Fruit fly (Drosophila melanogaster) whole organism, embryonic: Measurements from ENCODE around the gene CG43333.

ENCODE experiments used
- Abd-B ChIP-seq: fragments of 200-800 bp; sonication (Bioruptor generic); optimal IDR thresholded peaks from 2 replicates; lab custom pipeline; 2018; ENCODE audit warnings: missing biosample characterization, mild to moderate bottlenecking, missing genetic modification characterization, moderate library complexity
- Adf1 ChIP-seq: fragments of 200-800 bp; sonication (Bioruptor generic); IDR thresholded peaks from 2 replicates; pipeline ENCODE4 v1.3.6; 2022; ENCODE audit warnings: missing biosample characterization, missing genetic modification characterization
- Aef1 ChIP-seq: fragments of 200-800 bp; sonication (Bioruptor generic); IDR thresholded peaks from 3 replicates; pipeline ENCODE4 v1.3.6; 2022; ENCODE audit warnings: missing biosample characterization, missing genetic modification characterization
- Antp ChIP-seq: fragments of 200-800 bp; sonication (Bioruptor generic); optimal IDR thresholded peaks from 3 replicates; lab custom pipeline; 2016; ENCODE audit warnings: missing biosample characterization, missing genetic modification characterization
- CG11398 ChIP-seq: fragments of 200-800 bp; sonication (Bioruptor generic); optimal IDR thresholded peaks from 2 replicates; lab custom pipeline; 2016; ENCODE audit warnings: missing biosample characterization, missing genetic modification characterization
- CG12236 ChIP-seq: fragments of 200-800 bp; sonication (Bioruptor generic); optimal IDR thresholded peaks from 2 replicates; lab custom pipeline; 2016; ENCODE audit warnings: missing biosample characterization, missing genetic modification characterization
- CG12391 ChIP-seq: fragments of 200-800 bp; sonication (Bioruptor generic); optimal IDR thresholded peaks from 3 replicates; lab custom pipeline; 2018; ENCODE audit warnings: missing biosample characterization, mild to moderate bottlenecking, missing genetic modification characterization, moderate library complexity
- CG13287 ChIP-seq: fragments of 200-800 bp; sonication (Bioruptor generic); IDR thresholded peaks from 2 replicates; pipeline ENCODE4 v1.3.6; 2022; ENCODE audit warnings: missing biosample characterization, missing genetic modification characterization; ENCODE audit not compliant: partially characterized antibody
- CG13894 ChIP-seq: fragments of 200-800 bp; sonication (Bioruptor generic); optimal IDR thresholded peaks from 3 replicates; lab custom pipeline; 2018; ENCODE audit warnings: missing biosample characterization, mild to moderate bottlenecking, missing genetic modification characterization, moderate library complexity
- CG14965 ChIP-seq: fragments of 200-800 bp; sonication (Bioruptor generic); optimal IDR thresholded peaks from 2 replicates; lab custom pipeline; 2016; ENCODE audit warnings: missing biosample characterization, missing genetic modification characterization, borderline replicate concordance
- CG15269 ChIP-seq: fragments of 200-800 bp; sonication (Bioruptor generic); optimal IDR thresholded peaks from 2 replicates; lab custom pipeline; 2018; ENCODE audit warnings: missing biosample characterization, mild to moderate bottlenecking, missing genetic modification characterization, moderate library complexity
- CG2875 ChIP-seq: fragments of 200-800 bp; sonication (Bioruptor generic); optimal IDR thresholded peaks from 2 replicates; lab custom pipeline; 2017; ENCODE audit warnings: missing biosample characterization, mild to moderate bottlenecking, missing genetic modification characterization, missing genetic modification reagents
- CG30403 ChIP-seq: fragments of 200-800 bp; sonication (Bioruptor generic); optimal IDR thresholded peaks from 3 replicates; lab custom pipeline; 2016; ENCODE audit warnings: missing biosample characterization, missing genetic modification characterization
- CG3281 ChIP-seq: fragments of 200-800 bp; sonication (Bioruptor generic); optimal IDR thresholded peaks from 3 replicates; lab custom pipeline; 2017; ENCODE audit warnings: missing biosample characterization, mild to moderate bottlenecking, missing genetic modification characterization
- CG3407 ChIP-seq: fragments of 200-800 bp; sonication (Bioruptor generic); optimal IDR thresholded peaks from 2 replicates; lab custom pipeline; 2018; ENCODE audit warnings: missing biosample characterization, mild to moderate bottlenecking, missing genetic modification characterization
- CG3726 ChIP-seq: fragments of 200-800 bp; sonication (Bioruptor generic); IDR thresholded peaks from 3 replicates; pipeline ENCODE4, ENCODE4 v1.3.6; 2022; ENCODE audit warnings: missing biosample characterization, missing genetic modification characterization
- CG4854 ChIP-seq: fragments of 200-800 bp; sonication (Bioruptor generic); optimal IDR thresholded peaks from 2 replicates; lab custom pipeline; 2016; ENCODE audit warnings: missing biosample characterization, missing genetic modification characterization, inconsistent platforms
- CG7556 ChIP-seq: fragments of 200-800 bp; sonication (Bioruptor generic); optimal IDR thresholded peaks from 2 replicates; lab custom pipeline; 2017; ENCODE audit warnings: missing biosample characterization, mild to moderate bottlenecking, missing genetic modification characterization
- CG9609 ChIP-seq: fragments of 200-800 bp; sonication (Bioruptor generic); optimal IDR thresholded peaks from 3 replicates; lab custom pipeline; 2016; ENCODE audit warnings: missing biosample characterization, missing genetic modification characterization
- CoRest ChIP-seq: fragments of 200-800 bp; sonication (Bioruptor generic); optimal IDR thresholded peaks from 3 replicates; lab custom pipeline; 2018; ENCODE audit warnings: missing biosample characterization, mild to moderate bottlenecking, missing genetic modification characterization, moderate library complexity
- Deaf1 ChIP-seq: fragments of 200-800 bp; optimal IDR thresholded peaks from 3 replicates; lab custom pipeline; 2019; ENCODE audit warnings: missing biosample characterization, mild to moderate bottlenecking, missing genetic modification characterization, moderate library complexity
- E2f1 ChIP-seq: fragments of 200-800 bp; sonication (Bioruptor generic); IDR thresholded peaks from 2 replicates; pipeline ENCODE4 v1.3.6; 2022; ENCODE audit warnings: missing biosample characterization, missing genetic modification characterization
- ERR ChIP-seq: fragments of 200-800 bp; sonication (Bioruptor generic); optimal IDR thresholded peaks from 2 replicates; lab custom pipeline; 2016; ENCODE audit warnings: missing biosample characterization, missing genetic modification characterization
- HHEX ChIP-seq: fragments of 200-800 bp; sonication (Bioruptor generic); optimal IDR thresholded peaks from 3 replicates; lab custom pipeline; 2017; ENCODE audit warnings: missing biosample characterization, mild to moderate bottlenecking, missing genetic modification characterization, missing genetic modification reagents
- HLH54F ChIP-seq: fragments of 200-800 bp; sonication (Bioruptor generic); optimal IDR thresholded peaks from 3 replicates; lab custom pipeline; 2016; ENCODE audit warnings: missing biosample characterization, missing genetic modification characterization
- Med ChIP-seq: fragments of 200-800 bp; sonication (Bioruptor generic); peaks from one replicate; lab custom pipeline; 2016; ENCODE audit warnings: missing biosample characterization, missing genetic modification characterization, mild to moderate bottlenecking, inconsistent platforms, moderate library complexity
- Nf-YC ChIP-seq: fragments of 200-800 bp; optimal IDR thresholded peaks from 3 replicates; lab custom pipeline; 2019; ENCODE audit warnings: missing biosample characterization, mild to moderate bottlenecking, missing genetic modification characterization, moderate library complexity
- NfI ChIP-seq: fragments of 200-800 bp; sonication (Bioruptor generic); optimal IDR thresholded peaks from 3 replicates; lab custom pipeline; 2018; ENCODE audit warnings: missing biosample characterization, mild to moderate bottlenecking, missing genetic modification characterization, moderate library complexity
- Pdp1 ChIP-seq, 2 experiments: fragments of 200-800 bp; sonication (Bioruptor generic); optimal IDR thresholded peaks; 3 replicates each; lab custom pipeline; 2016; ENCODE audit warnings: missing biosample characterization in 2 of 2, missing genetic modification characterization in 2 of 2, mild to moderate bottlenecking in 1 of 2, moderate library complexity in 1 of 2
- Xbp1 ChIP-seq: fragments of 200-800 bp; sonication (Bioruptor generic); optimal IDR thresholded peaks from 3 replicates; lab custom pipeline; 2016; ENCODE audit warnings: missing biosample characterization, mild to moderate bottlenecking, missing genetic modification characterization
- abd-A ChIP-seq: fragments of 200-800 bp; sonication (Bioruptor generic); optimal IDR thresholded peaks from 3 replicates; lab custom pipeline; 2019; ENCODE audit warnings: missing biosample characterization, mild to moderate bottlenecking, missing genetic modification characterization, moderate library complexity
- chinmo ChIP-seq: fragments of 200-800 bp; sonication (Bioruptor generic); IDR thresholded peaks from 4 replicates; pipeline ENCODE4 v1.3.6; 2022; ENCODE audit warnings: missing biosample characterization, missing genetic modification characterization; ENCODE audit not compliant: partially characterized antibody
- crol ChIP-seq: fragments of 200-800 bp; sonication (Bioruptor generic); IDR thresholded peaks from 2 replicates; pipeline ENCODE4 v1.3.6; 2022; ENCODE audit warnings: missing biosample characterization, missing genetic modification characterization
- dimm ChIP-seq: fragments of 200-800 bp; sonication (Bioruptor generic); IDR thresholded peaks from 2 replicates; pipeline ENCODE4 v1.3.6; 2022; ENCODE audit warnings: missing biosample characterization, missing genetic modification characterization
- emc ChIP-seq: fragments of 200-800 bp; sonication (Bioruptor generic); optimal IDR thresholded peaks from 2 replicates; lab custom pipeline; 2016; ENCODE audit warnings: missing biosample characterization, missing genetic modification characterization
- ham ChIP-seq: fragments of 200-800 bp; sonication (Bioruptor generic); IDR thresholded peaks from 2 replicates; pipeline ENCODE4 v1.3.6; 2022; ENCODE audit warnings: missing biosample characterization, missing genetic modification characterization
- kni ChIP-seq: fragments of 200-800 bp; sonication (Bioruptor generic); optimal IDR thresholded peaks from 3 replicates; lab custom pipeline; 2017; ENCODE audit warnings: mild to moderate bottlenecking, missing biosample characterization, missing genetic modification reagents, missing genetic modification characterization
- run ChIP-seq: fragments of 200-800 bp; sonication (Bioruptor generic); optimal IDR thresholded peaks from 3 replicates; lab custom pipeline; 2018; ENCODE audit warnings: missing biosample characterization, mild to moderate bottlenecking, missing genetic modification characterization
- sima ChIP-seq: fragments of 200-800 bp; sonication (Bioruptor generic); optimal IDR thresholded peaks from 2 replicates; lab custom pipeline; 2016; ENCODE audit warnings: missing biosample characterization, missing genetic modification characterization
- sqz ChIP-seq: fragments of 200-800 bp; sonication (Bioruptor generic); optimal IDR thresholded peaks from 3 replicates; lab custom pipeline; 2018; ENCODE audit warnings: missing biosample characterization, mild to moderate bottlenecking, missing genetic modification characterization
- tin ChIP-seq: fragments of 200-800 bp; sonication (Bioruptor generic); optimal IDR thresholded peaks from 3 replicates; lab custom pipeline; 2016; ENCODE audit warnings: missing biosample characterization, missing genetic modification characterization
- tio ChIP-seq: fragments of 200-800 bp; sonication (Bioruptor generic); optimal IDR thresholded peaks from 2 replicates; lab custom pipeline; 2017; ENCODE audit warnings: missing biosample characterization, missing genetic modification characterization, inconsistent platforms
- tx ChIP-seq: fragments of 200-800 bp; sonication (Bioruptor generic); optimal IDR thresholded peaks from 2 replicates; lab custom pipeline; 2016; ENCODE audit warnings: missing biosample characterization, missing genetic modification characterization
- unc-4 ChIP-seq: fragments of 200-800 bp; sonication (Bioruptor generic); IDR thresholded peaks from 2 replicates; pipeline ENCODE4 v1.3.6; 2022; ENCODE audit warnings: missing biosample characterization, missing genetic modification characterization; ENCODE audit not compliant: partially characterized antibody
- wek ChIP-seq: fragments of 200-800 bp; sonication (Bioruptor generic); optimal IDR thresholded peaks from 3 replicates; lab custom pipeline; 2018; ENCODE audit warnings: missing biosample characterization, mild to moderate bottlenecking, missing genetic modification characterization, moderate library complexity
- yki ChIP-seq: fragments of >200 bp; optimal IDR thresholded peaks from 3 replicates; lab custom pipeline; 2018

CG43333 gene

DNA sequence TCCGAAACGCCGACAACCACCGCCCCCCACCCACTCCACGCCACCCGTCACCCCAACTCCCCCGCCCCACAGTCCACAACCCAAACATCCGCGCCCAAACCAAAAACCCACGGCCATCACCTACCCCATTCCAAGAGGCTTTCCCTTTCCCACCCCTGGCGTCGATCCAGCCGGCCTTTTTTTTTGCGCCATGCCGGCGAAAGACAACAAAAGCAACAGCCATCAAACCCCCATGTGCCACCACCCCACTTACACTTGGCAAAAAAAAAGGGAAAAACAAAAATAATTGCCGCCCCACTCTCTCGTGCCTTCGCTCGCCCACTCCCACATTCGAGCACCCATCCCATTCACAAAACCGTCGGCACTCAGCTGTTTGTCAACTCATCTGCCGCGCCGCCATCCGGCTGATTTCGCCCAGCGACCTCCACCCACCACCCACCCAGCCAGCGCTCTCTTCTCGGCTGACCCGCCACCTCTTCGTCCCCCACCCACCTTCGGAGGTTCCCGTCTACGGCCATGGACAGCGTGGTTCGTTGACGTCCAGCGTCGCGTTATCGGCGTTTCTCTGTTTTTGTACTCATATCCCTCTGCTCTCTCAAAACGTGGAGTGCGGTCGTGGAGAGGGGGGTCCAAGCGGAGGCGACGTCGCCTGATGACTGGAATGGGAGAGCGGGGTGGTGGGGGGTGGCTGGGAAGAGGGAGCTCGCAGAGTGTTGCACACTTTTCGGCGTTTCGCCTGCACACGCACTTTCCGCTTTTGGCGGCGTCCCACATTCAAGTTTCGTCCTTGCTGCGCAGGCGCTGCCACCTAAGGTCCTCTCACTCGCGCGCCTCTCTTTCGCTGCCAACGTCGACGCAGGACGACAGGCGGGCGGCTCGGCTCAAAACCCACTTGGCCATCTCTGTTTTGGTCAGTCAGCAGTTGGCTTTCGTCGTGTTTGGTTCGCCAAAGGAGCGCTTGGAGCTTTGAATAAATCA lies 46.6 kb downstream of the CG43333 start (continued):
- TF ChIP-seq tx (GFP tag; lab: Kevin White, UChicago): no peak
- TF ChIP-seq CG2875 (GFP tag; lab: Kevin White, UChicago): no peak
- no peak for TF ChIP-seq CG12236
- TF ChIP-seq sqz (GFP tag; lab: Kevin White, UChicago): peak; percentile 90
- peak; percentile 67 for TF ChIP-seq Deaf1
- TF ChIP-seq HLH54F: no peak
- TF ChIP-seq CG14965 (GFP tag; lab: Kevin White, UChicago): no peak
- no peak for TF ChIP-seq yki
- no peak for TF ChIP-seq CG15269 (tag; lab: Kevin White, UChicago)
- TF ChIP-seq ERR: no peak
- peak; percentile 86 for TF ChIP-seq Adf1 (GFP tag; lab: Robert Waterston, UW)
- TF ChIP-seq chinmo (GFP tag; lab: Robert Waterston, UW): 0 out of 4 replicates have a peak, but pooled peaks have one; percentile 17
- no peak for TF ChIP-seq Pdp1 (GFP tag; optimal IDR thresholded peaks at IDR 0.05; lab: Kevin White, UChicago)
- TF ChIP-seq crol (GFP tag; lab: Robert Waterston, UW): peak; percentile 94
- TF ChIP-seq Aef1 (GFP tag; lab: Robert Waterston, UW): no peak
- TF ChIP-seq run (tag; lab: Kevin White, UChicago): no peak
- TF ChIP-seq Xbp1 (GFP tag; lab: Kevin White, UChicago): no peak
- no peak for TF ChIP-seq Antp (GFP tag; lab: Kevin White, UChicago)
- TF ChIP-seq CG3726 (GFP tag; lab: Robert Waterston, UW): no peak
- TF ChIP-seq Nf-YC (tag; lab: Kevin White, UChicago): no peak

dm6 chr2L:14125630-14126029 lies 54.9 kb downstream of the CG43333 start:
- TF ChIP-seq CG13894 (tag; lab: Kevin White, UChicago): peak; percentile 58
- no peak for TF ChIP-seq CG13287 (GFP tag; lab: Robert Waterston, UW)
- peak; percentile 79 for TF ChIP-seq abd-A (tag; lab: Kevin White, UChicago)

DNA sequence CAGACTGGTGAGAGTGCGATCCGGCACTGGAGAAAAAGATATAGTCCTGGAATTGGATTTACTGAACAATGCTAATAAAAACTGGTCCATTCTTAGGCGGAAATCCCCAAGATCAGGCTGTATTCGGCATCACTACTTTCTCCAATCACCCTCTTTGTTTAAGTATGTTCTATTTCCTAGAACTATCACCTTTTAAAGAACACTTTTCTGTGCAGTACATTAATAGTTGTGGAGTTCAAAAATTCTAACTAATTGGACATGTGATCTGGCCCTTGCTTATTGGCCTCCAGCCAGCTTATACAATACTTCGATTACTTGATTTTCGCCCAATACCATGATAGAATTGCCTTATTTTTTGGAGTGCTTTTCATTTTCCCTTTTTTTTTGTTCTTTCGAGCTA lies 56.9 kb downstream of the CG43333 start:
- TF ChIP-seq sima (GFP tag; lab: Kevin White, UChicago) (no peak), CG7556 (GFP tag; lab: Kevin White, UChicago) (peak; percentile 59), CG30403 (GFP tag; lab: Kevin White, UChicago) (peak; percentile 48), CG11398 (GFP tag; lab: Kevin White, UChicago) (no peak), Med (GFP tag; lab: Kevin White, UChicago) (peak; percentile 65), CG4854 (GFP tag; lab: Kevin White, UChicago) (no peak), CoRest (peak; percentile 63), emc (no peak), E2f1 (GFP tag; lab: Robert Waterston, UW) (no peak), HHEX (GFP tag; lab: Kevin White, UChicago) (peak; percentile 17), tio (GFP tag; lab: Kevin White, UChicago) (peak; percentile 5), CG3407 (GFP tag; lab: Kevin White, UChicago) (peak; percentile 3), sqz (GFP tag; lab: Kevin White, UChicago) (peak; percentile 74), CG12391 (tag; lab: Kevin White, UChicago) (peak; percentile 24), tin (GFP tag; lab: Kevin White, UChicago) (peak; percentile 12), kni (GFP tag; lab: Kevin White, UChicago) (no peak), CG3281 (GFP tag; lab: Kevin White, UChicago) (peak; percentile 26), unc-4 (GFP tag; lab: Robert Waterston, UW) (no peak), wek (no peak), CG9609 (peak; percentile 26), Deaf1 (no peak), ham (GFP tag; lab: Robert Waterston, UW) (no peak), NfI (GFP tag; lab: Kevin White, UChicago) (peak; percentile 0), Abd-B (GFP tag; lab: Kevin White, UChicago) (peak; percentile 6), dimm (no peak)
